Fruit fly (Drosophila melanogaster) whole organism, embryonic: ENCODE data around the gene mthl14.

Experiments
- Bdp1 ChIP-seq: fragments of 200-800 bp; sonication (Bioruptor generic); optimal IDR thresholded peaks from 3 replicates; lab custom pipeline; 2016; ENCODE audit warnings: missing biosample characterization, missing genetic modification characterization
- CG13624 ChIP-seq: fragments of 200-800 bp; sonication (Bioruptor generic); optimal IDR thresholded peaks from 2 replicates; lab custom pipeline; 2016; ENCODE audit warnings: missing biosample characterization, missing genetic modification characterization
- CG14014 ChIP-seq: fragments of 200-800 bp; sonication (Bioruptor generic); IDR thresholded peaks from 2 replicates; pipeline ENCODE4 v1.3.6; 2022; ENCODE audit warnings: missing biosample characterization, missing genetic modification characterization
- CG1602 ChIP-seq: fragments of 200-800 bp; sonication (Bioruptor generic); optimal IDR thresholded peaks from 3 replicates; lab custom pipeline; 2016; ENCODE audit warnings: missing biosample characterization, missing genetic modification characterization
- CG1792 ChIP-seq: fragments of 200-800 bp; sonication (Bioruptor generic); optimal IDR thresholded peaks from 2 replicates; lab custom pipeline; 2016; ENCODE audit warnings: missing biosample characterization, missing genetic modification characterization
- CG4360 ChIP-seq: fragments of 200-800 bp; sonication (Bioruptor generic); IDR thresholded peaks from 2 replicates; pipeline ENCODE4 v1.3.6; 2022; ENCODE audit warnings: missing biosample characterization, missing genetic modification characterization
- CG4424 ChIP-seq: fragments of 200-800 bp; sonication (Bioruptor generic); optimal IDR thresholded peaks from 3 replicates; lab custom pipeline; 2016; ENCODE audit warnings: missing biosample characterization, missing genetic modification characterization
- CG4617 ChIP-seq: fragments of 200-800 bp; sonication (Bioruptor generic); optimal IDR thresholded peaks from 3 replicates; lab custom pipeline; 2016; ENCODE audit warnings: missing biosample characterization, missing genetic modification characterization, borderline replicate concordance
- CG5180 ChIP-seq: fragments of 200-800 bp; sonication (Bioruptor generic); optimal IDR thresholded peaks from 3 replicates; lab custom pipeline; 2017; ENCODE audit warnings: missing biosample characterization, missing genetic modification characterization, mild to moderate bottlenecking, moderate library complexity, missing genetic modification reagents
- CG6272 ChIP-seq: fragments of 200-800 bp; sonication (Bioruptor generic); IDR thresholded peaks from 2 replicates; pipeline ENCODE4 v1.3.6; 2022; ENCODE audit warnings: missing biosample characterization, missing genetic modification characterization
- CG7372 ChIP-seq: fragments of 200-800 bp; sonication (Bioruptor generic); IDR thresholded peaks from 2 replicates; pipeline ENCODE4 v1.3.6; 2022; ENCODE audit warnings: missing biosample characterization, missing genetic modification characterization
- CG8281 ChIP-seq: fragments of 200-800 bp; sonication (Bioruptor generic); optimal IDR thresholded peaks from 2 replicates; lab custom pipeline; 2018; ENCODE audit warnings: missing biosample characterization, mild to moderate bottlenecking, missing genetic modification characterization, moderate library complexity
- CG8765 ChIP-seq: fragments of 200-800 bp; sonication (Bioruptor generic); IDR thresholded peaks from 2 replicates; pipeline ENCODE4 v1.3.6; 2022; ENCODE audit warnings: missing biosample characterization, missing genetic modification characterization
- Camta ChIP-seq: fragments of 200-800 bp; sonication (Bioruptor generic); optimal IDR thresholded peaks from 2 replicates; lab custom pipeline; 2016; ENCODE audit warnings: missing biosample characterization, missing genetic modification characterization
- D19A ChIP-seq: fragments of 200-800 bp; optimal IDR thresholded peaks from 3 replicates; lab custom pipeline; 2019; ENCODE audit warnings: missing biosample characterization, mild to moderate bottlenecking, missing genetic modification characterization, moderate library complexity
- Dbx ChIP-seq: fragments of 200-800 bp; sonication (Bioruptor generic); IDR thresholded peaks from 3 replicates; pipeline ENCODE4 v1.3.6; 2022; ENCODE audit warnings: missing biosample characterization, missing genetic modification characterization
- Hmx ChIP-seq: fragments of 200-800 bp; sonication (Bioruptor generic); optimal IDR thresholded peaks from 2 replicates; lab custom pipeline; 2016; ENCODE audit warnings: missing biosample characterization, missing genetic modification characterization
- Hr51 ChIP-seq, 2 experiments: fragments of 200-800 bp; sonication (Bioruptor generic); optimal IDR thresholded peaks; 2 replicates in 1 of 2; 3 replicates in 1 of 2; lab custom pipeline; 2016 to 2018; ENCODE audit warnings: missing biosample characterization in 2 of 2, missing genetic modification characterization in 2 of 2, mild to moderate bottlenecking in 1 of 2, moderate library complexity in 1 of 2
- Med ChIP-seq: fragments of 200-800 bp; sonication (Bioruptor generic); peaks from one replicate; lab custom pipeline; 2016; ENCODE audit warnings: missing biosample characterization, missing genetic modification characterization, mild to moderate bottlenecking, inconsistent platforms, moderate library complexity
- Nf-YC ChIP-seq: fragments of 200-800 bp; optimal IDR thresholded peaks from 3 replicates; lab custom pipeline; 2019; ENCODE audit warnings: missing biosample characterization, mild to moderate bottlenecking, missing genetic modification characterization, moderate library complexity
- Oaz ChIP-seq: fragments of 200-800 bp; sonication (Bioruptor generic); IDR thresholded peaks from 2 replicates; pipeline ENCODE4 v1.3.6; 2022; ENCODE audit warnings: missing biosample characterization, missing genetic modification characterization
- Rx ChIP-seq: fragments of 200-800 bp; sonication (Bioruptor generic); IDR thresholded peaks from 2 replicates; pipeline ENCODE4 v1.3.6; 2022; ENCODE audit warnings: missing biosample characterization, missing genetic modification characterization
- Trl ChIP-seq, 3 experiments: fragments of >200 bp in 2 of 3; fragments of 200-800 bp in 1 of 3; sonication (Bioruptor generic) in 1 of 3; optimal IDR thresholded peaks; 2 replicates in 1 of 3; 3 replicates in 2 of 3; lab custom pipeline; 2016 to 2017; ENCODE audit warnings: missing biosample characterization in 1 of 3, missing genetic modification characterization in 1 of 3
- ab ChIP-seq: fragments of 200-800 bp; sonication (Bioruptor generic); optimal IDR thresholded peaks from 2 replicates; lab custom pipeline; 2016; ENCODE audit warnings: missing biosample characterization, missing genetic modification characterization
- bbx ChIP-seq: fragments of 200-800 bp; sonication (Bioruptor generic); IDR thresholded peaks from 2 replicates; pipeline ENCODE4 v1.3.6; 2022; ENCODE audit warnings: missing biosample characterization, missing genetic modification characterization; ENCODE audit not compliant: partially characterized antibody
- corto ChIP-seq: fragments of 200-800 bp; sonication (Bioruptor generic); optimal IDR thresholded peaks from 2 replicates; lab custom pipeline; 2016; ENCODE audit warnings: missing biosample characterization, mild to moderate bottlenecking, missing genetic modification characterization, moderate library complexity
- gfzf ChIP-seq: fragments of 200-800 bp; sonication (Bioruptor generic); optimal IDR thresholded peaks from 2 replicates; lab custom pipeline; 2016; ENCODE audit warnings: missing biosample characterization, mild to moderate bottlenecking, missing genetic modification characterization, moderate library complexity
- gsb-n ChIP-seq: fragments of 200-800 bp; sonication (Bioruptor generic); optimal IDR thresholded peaks from 3 replicates; lab custom pipeline; 2018; ENCODE audit warnings: missing biosample characterization, mild to moderate bottlenecking, missing genetic modification characterization
- jigr1 ChIP-seq: fragments of 200-800 bp; sonication (Bioruptor generic); IDR thresholded peaks from 3 replicates; pipeline ENCODE4 v1.3.6; 2022; ENCODE audit warnings: missing biosample characterization, missing genetic modification characterization
- lilli ChIP-seq: fragments of 200-800 bp; sonication (Bioruptor generic); optimal IDR thresholded peaks from 3 replicates; lab custom pipeline; 2016; ENCODE audit warnings: missing biosample characterization, missing genetic modification characterization
- mam ChIP-seq: fragments of 200-800 bp; sonication (Bioruptor generic); optimal IDR thresholded peaks from 3 replicates; lab custom pipeline; 2016; ENCODE audit warnings: missing biosample characterization, missing genetic modification characterization
- mirr ChIP-seq: fragments of 200-800 bp; sonication (Bioruptor generic); optimal IDR thresholded peaks from 3 replicates; lab custom pipeline; 2018; ENCODE audit warnings: missing biosample characterization, mild to moderate bottlenecking, missing genetic modification characterization
- mld ChIP-seq: fragments of 200-800 bp; sonication (Bioruptor generic); IDR thresholded peaks from 3 replicates; pipeline ENCODE4 v1.3.6; 2022; ENCODE audit warnings: missing biosample characterization, missing genetic modification characterization; ENCODE audit not compliant: partially characterized antibody
- otp ChIP-seq: fragments of 200-800 bp; sonication (Bioruptor generic); IDR thresholded peaks from 3 replicates; pipeline ENCODE4, ENCODE4 v1.3.6; 2022; ENCODE audit warnings: missing biosample characterization, missing genetic modification characterization
- p53 ChIP-seq: fragments of 200-800 bp; sonication (Bioruptor generic); optimal IDR thresholded peaks from 2 replicates; lab custom pipeline; 2016; ENCODE audit warnings: missing biosample characterization, missing genetic modification characterization
- pita ChIP-seq: fragments of 200-800 bp; sonication (Bioruptor generic); optimal IDR thresholded peaks from 2 replicates; lab custom pipeline; 2017; ENCODE audit warnings: missing biosample characterization, mild to moderate bottlenecking, missing genetic modification characterization
- sc ChIP-seq, 3 experiments: fragments of >200 bp in 2 of 3; fragments of 200-800 bp in 1 of 3; sonication (Bioruptor generic) in 1 of 3; optimal IDR thresholded peaks; 2 replicates in 2 of 3; 3 replicates in 1 of 3; lab custom pipeline; 2017; ENCODE audit warnings: mild to moderate bottlenecking in 1 of 3, missing biosample characterization in 1 of 3, missing genetic modification characterization in 1 of 3, missing genetic modification reagents in 1 of 3
- slp2 ChIP-seq: fragments of 200-800 bp; sonication (Bioruptor generic); optimal IDR thresholded peaks from 2 replicates; lab custom pipeline; 2016; ENCODE audit warnings: missing biosample characterization, missing genetic modification characterization
- tna ChIP-seq: fragments of 200-800 bp; sonication (Bioruptor generic); IDR thresholded peaks from 2 replicates; pipeline ENCODE4 v1.3.6; 2022; ENCODE audit warnings: missing biosample characterization, missing genetic modification characterization; ENCODE audit not compliant: partially characterized antibody
- vvl ChIP-seq: fragments of 200-800 bp; sonication (Bioruptor generic); IDR thresholded peaks from 2 replicates; pipeline ENCODE4 v1.3.6; 2022; ENCODE audit warnings: missing biosample characterization, missing genetic modification characterization
- zen ChIP-seq: fragments of 200-800 bp; sonication (Bioruptor generic); optimal IDR thresholded peaks from 3 replicates; lab custom pipeline; 2018; ENCODE audit warnings: missing biosample characterization, mild to moderate bottlenecking, missing genetic modification characterization, moderate library complexity
- zen2 ChIP-seq: fragments of 200-800 bp; sonication (Bioruptor generic); IDR thresholded peaks from 3 replicates; pipeline ENCODE4 v1.3.6; 2022; ENCODE audit warnings: missing biosample characterization, missing genetic modification characterization; ENCODE audit not compliant: partially characterized antibody
- zf30C ChIP-seq: fragments of 200-800 bp; sonication (Bioruptor generic); optimal IDR thresholded peaks from 3 replicates; lab custom pipeline; 2018; ENCODE audit warnings: missing biosample characterization, mild to moderate bottlenecking, missing genetic modification characterization
- zfh1 ChIP-seq: fragments of 200-800 bp; sonication (Bioruptor generic); IDR thresholded peaks from 3 replicates; pipeline ENCODE4 v1.3.6; 2022; ENCODE audit warnings: missing biosample characterization, missing genetic modification characterization

mthl14 gene

DNA sequence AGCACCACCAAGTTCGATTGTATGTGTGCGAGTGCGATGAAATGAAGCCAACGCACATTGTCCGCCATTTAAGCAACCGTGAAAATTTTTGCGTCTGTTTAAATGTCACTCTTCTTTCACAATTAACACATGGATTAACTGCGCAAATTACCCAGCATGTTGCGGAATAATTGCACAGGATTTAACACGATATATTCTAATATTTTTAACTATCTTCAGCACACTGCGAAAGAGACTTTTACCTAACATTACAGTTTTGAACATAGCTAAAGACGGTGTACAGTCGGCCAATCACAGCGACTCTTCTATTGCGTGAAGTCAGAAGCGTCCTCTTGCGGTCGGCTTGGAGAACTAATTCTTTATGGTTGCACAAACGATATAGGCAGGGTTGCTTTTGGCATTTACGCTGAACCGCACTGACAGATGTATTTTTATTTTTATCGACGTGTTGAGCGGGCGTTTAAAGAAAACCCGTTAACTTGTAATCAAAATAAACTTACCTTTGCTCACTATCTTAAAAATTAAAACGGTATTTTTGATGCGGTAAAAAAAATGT, 569 bp upstream of the mthl14 start (continued):
- TF ChIP-seq CG4424 (GFP tag; lab: Kevin White, UChicago): no peak
- TF ChIP-seq Hr51 (GFP tag; optimal IDR thresholded peaks at IDR 0.05; lab: Kevin White, UChicago): peak in 1 of 2 experiments; percentile 12
- peak; percentile 77; the same call in 2 of the 3 replicates for TF ChIP-seq Dbx (GFP tag; lab: Robert Waterston, UW)
- TF ChIP-seq CG7372 (GFP tag; lab: Robert Waterston, UW): no peak
- TF ChIP-seq mam: peak; percentile 41
- peak; percentile 28 for TF ChIP-seq slp2 (GFP tag; lab: Kevin White, UChicago)
- peak; percentile 45 for TF ChIP-seq CG1792 (GFP tag; lab: Kevin White, UChicago)
- peak; percentile 72 for TF ChIP-seq Camta (GFP tag; lab: Kevin White, UChicago)
- peak; percentile 17 for TF ChIP-seq p53 (GFP tag; lab: Kevin White, UChicago)
- no peak for TF ChIP-seq CG4360 (GFP tag; lab: Robert Waterston, UW)
- TF ChIP-seq Oaz (GFP tag; lab: Robert Waterston, UW): peak; percentile 10; the same call in 1 of the 2 replicates
- TF ChIP-seq D19A (tag; lab: Kevin White, UChicago): no peak
- peak; percentile 71 for TF ChIP-seq tna (GFP tag; lab: Robert Waterston, UW)
- peak; percentile 58 for TF ChIP-seq lilli (GFP tag; lab: Kevin White, UChicago)
- peak; percentile 77 for TF ChIP-seq CG13624 (GFP tag; lab: Kevin White, UChicago)

DNA sequence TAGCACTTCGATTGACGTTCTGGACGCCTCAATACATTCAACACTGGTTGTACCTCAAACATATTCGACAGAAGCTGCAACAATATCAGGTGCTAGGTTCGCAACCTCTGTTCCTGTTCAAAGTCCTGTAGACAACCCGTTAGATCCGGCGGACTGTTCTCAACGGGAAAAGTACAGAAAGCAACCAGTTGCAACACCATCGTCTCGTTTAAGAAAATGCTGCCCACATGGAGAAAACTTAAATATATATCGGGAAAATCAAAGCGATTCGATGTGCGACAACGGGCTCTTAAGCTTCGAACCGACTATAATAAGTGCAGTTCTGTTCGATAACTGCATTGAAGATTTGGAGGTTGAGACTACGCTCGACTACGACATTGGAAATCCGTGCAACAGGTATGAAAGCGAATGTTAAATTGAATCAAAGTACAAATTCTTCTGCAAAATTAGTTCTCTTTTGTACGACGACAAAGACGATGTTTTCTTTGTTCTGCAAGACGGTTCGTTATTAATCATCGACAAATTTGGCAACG, 1.0 kb downstream of the mthl14 start:
- TF ChIP-seq pita (GFP tag; lab: Kevin White, UChicago): peak; percentile 12
- no peak for TF ChIP-seq CG14014 (GFP tag; lab: Robert Waterston, UW)
- TF ChIP-seq Med (GFP tag; lab: Kevin White, UChicago): peak; percentile 20
- TF ChIP-seq CG5180 (GFP tag; lab: Kevin White, UChicago): peak; percentile 97
- no peak for TF ChIP-seq vvl
- no peak for TF ChIP-seq Rx (GFP tag; lab: Robert Waterston, UW)
- TF ChIP-seq gfzf: peak; percentile 23
- TF ChIP-seq gsb-n: no peak
- no peak for TF ChIP-seq zf30C (GFP tag; lab: Kevin White, UChicago)
- TF ChIP-seq corto (GFP tag; lab: Kevin White, UChicago): no peak
- 0 out of 2 replicates have a peak, but pooled peaks have one; percentile 40 for TF ChIP-seq bbx (GFP tag; lab: Robert Waterston, UW)
- TF ChIP-seq CG4360 (GFP tag; lab: Robert Waterston, UW): no peak
- TF ChIP-seq Trl (optimal IDR thresholded peaks at IDR 0.05; lab: Kevin White, UChicago): no peak
- TF ChIP-seq Trl (GFP tag; optimal IDR thresholded peaks at IDR 0.05; lab: Kevin White, UChicago): no peak
- peak; percentile 6 for TF ChIP-seq CG4617 (GFP tag; lab: Kevin White, UChicago)
- TF ChIP-seq CG6272 (GFP tag; lab: Robert Waterston, UW): no peak
- TF ChIP-seq Hmx (GFP tag; lab: Kevin White, UChicago): no peak
- no peak for TF ChIP-seq Bdp1 (GFP tag; lab: Kevin White, UChicago)
- no peak for TF ChIP-seq Nf-YC (tag; lab: Kevin White, UChicago)

DNA sequence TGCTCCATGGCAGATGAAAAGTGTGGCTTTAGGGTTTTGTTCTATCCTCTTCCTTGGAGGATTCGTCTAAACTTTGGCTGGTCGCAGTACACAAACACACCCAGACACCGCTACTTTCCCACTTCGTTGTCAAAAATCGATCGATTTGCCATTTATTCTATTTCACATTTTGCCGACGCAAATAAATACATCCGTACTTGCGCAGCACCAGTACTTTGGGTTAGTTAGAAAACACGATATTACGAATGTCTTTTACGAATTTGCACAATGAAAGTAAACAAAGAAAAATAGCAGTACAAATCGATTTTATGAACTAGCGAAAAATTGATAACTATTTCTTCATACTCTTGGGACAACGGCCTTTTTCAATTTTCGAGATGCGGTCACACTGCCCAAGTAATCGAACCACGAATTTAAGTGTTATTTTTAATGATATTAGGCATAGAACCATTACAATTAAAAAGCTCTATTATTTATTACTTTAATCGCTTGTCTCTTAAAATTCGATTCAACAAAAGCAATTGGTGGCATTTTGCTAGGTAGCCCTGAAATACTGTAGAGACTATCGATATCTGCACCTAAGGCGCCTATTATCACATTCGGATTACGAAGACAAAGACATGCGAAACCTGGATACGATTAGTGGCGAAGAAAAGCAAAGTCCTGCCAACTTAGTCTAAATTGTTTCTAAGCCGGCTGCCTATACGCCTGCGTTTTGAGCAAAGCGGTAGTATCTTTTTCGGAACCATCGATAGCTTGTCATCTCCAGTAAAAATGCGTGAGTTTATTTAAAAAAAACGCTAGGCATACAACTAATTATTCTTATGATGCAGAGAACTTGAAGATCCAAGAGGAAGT, 10.6 kb downstream of the mthl14 start, which contains the start of the genes DIP2 and wac:
DIP2 (minus strand) TSS at position 337 of the 858 bp plus-strand sequence.
wac (plus strand) TSS at position 559 of the 858 bp plus-strand sequence.
- TF ChIP-seq gsb-n (no peak), CG8281 (no peak), CG8765 (0 out of 2 replicates have a peak, but pooled peaks have one; percentile 12), ab (GFP tag; lab: Kevin White, UChicago) (peak; percentile 86), zen (tag; lab: Kevin White, UChicago) (peak; percentile 57), otp (no peak; the same call in 2 of the 3 replicates), mirr (GFP tag; lab: Kevin White, UChicago) (peak; percentile 48), sc (optimal IDR thresholded peaks at IDR 0.05; lab: Kevin White, UChicago) (no peak), sc (GFP tag; optimal IDR thresholded peaks at IDR 0.05; lab: Kevin White, UChicago) (peak; percentile 37), gfzf (peak; percentile 89), CG1602 (GFP tag; lab: Kevin White, UChicago) (peak; percentile 42), mld (GFP tag; lab: Robert Waterston, UW) (peak; percentile 63; the same call in 2 of the 3 replicates), jigr1 (no peak), zen2 (GFP tag; lab: Robert Waterston, UW) (peak; percentile 86), zfh1 (peak; percentile 85)
